Worm (Caenorhabditis elegans) whole organism, L1 larva: ENCODE measurements around the gene pigg-1.

Experiments used
- C04F5.9 ChIP-seq: sonication (generic microtip); optimal IDR thresholded peaks from 2 replicates; lab custom pipeline; 2016; ENCODE audit warnings: missing genetic modification characterization, missing compliant biosample characterization
- C16A3.4 ChIP-seq: fragments of 150-350 bp; optimal IDR thresholded peaks from 2 replicates; lab custom pipeline; 2014; ENCODE audit warnings: missing biosample characterization, missing genetic modification characterization
- F16B12.6 ChIP-seq: fragments of 150-350 bp; optimal IDR thresholded peaks from 2 replicates; lab custom pipeline; 2014; ENCODE audit warnings: missing biosample characterization, missing genetic modification characterization
- Y116A8C.19 ChIP-seq: sonication (generic microtip); optimal IDR thresholded peaks from 2 replicates; lab custom pipeline; 2016; ENCODE audit warnings: missing compliant biosample characterization, missing genetic modification characterization, borderline replicate concordance
- aly-2 ChIP-seq: fragments of 150-350 bp; optimal IDR thresholded peaks from 2 replicates; lab custom pipeline; 2014; ENCODE audit warnings: missing biosample characterization, missing genetic modification characterization
- ama-1 ChIP-seq: fragments of 150-350 bp; optimal IDR thresholded peaks from 2 replicates; lab custom pipeline; 2014
- blmp-1 ChIP-seq: fragments of 150-350 bp; optimal IDR thresholded peaks from 2 replicates; lab custom pipeline; 2014; ENCODE audit warnings: missing biosample characterization, missing genetic modification characterization
- ceh-63 ChIP-seq: fragments of 200-800 bp; sonication (Bioruptor generic); optimal IDR thresholded peaks from 2 replicates; lab custom pipeline; 2018; ENCODE audit warnings: mild to moderate bottlenecking, missing genetic modification characterization, missing compliant biosample characterization
- ceh-8 ChIP-seq: fragments of 200-800 bp; sonication (Bioruptor generic); optimal IDR thresholded peaks from 2 replicates; lab custom pipeline; 2018; ENCODE audit warnings: mild to moderate bottlenecking, missing genetic modification characterization, moderate library complexity, missing compliant biosample characterization
- ceh-82 ChIP-seq, 3 experiments: fragments of 150-350 bp in 1 of 3; sonication (generic microtip) in 2 of 3; optimal IDR thresholded peaks; 2 replicates each; lab custom pipeline; 2014 to 2017; ENCODE audit warnings: missing biosample characterization in 3 of 3, missing genetic modification characterization in 3 of 3
- dpl-1 ChIP-seq, 3 experiments: fragments of 150-350 bp in 2 of 3; sonication (generic microtip) in 1 of 3; optimal IDR thresholded peaks; 2 replicates each; lab custom pipeline; 2014 to 2017; ENCODE audit warnings: missing biosample characterization in 3 of 3, missing genetic modification characterization in 3 of 3, missing genetic modification reagents in 3 of 3
- dsc-1 ChIP-seq: sonication (generic microtip); optimal IDR thresholded peaks from 2 replicates; lab custom pipeline; 2016; ENCODE audit warnings: mild to moderate bottlenecking, missing genetic modification characterization, missing compliant biosample characterization
- efl-1 ChIP-seq, 4 experiments: fragments of 150-350 bp; optimal IDR thresholded peaks in 3 of 4; peaks in 1 of 4; 1 replicate in 1 of 4; 2 replicates in 3 of 4; lab custom pipeline; 2014; ENCODE audit warnings: missing biosample characterization in 2 of 4, missing genetic modification characterization in 2 of 4, missing genetic modification reagents in 2 of 4
- egl-13 ChIP-seq: sonication (generic microtip); optimal IDR thresholded peaks from 2 replicates; lab custom pipeline; 2016; ENCODE audit warnings: missing genotype, missing genetic modification reagents, missing genetic modification characterization, missing compliant biosample characterization
- elt-2 ChIP-seq: sonication (generic microtip); optimal IDR thresholded peaks from 2 replicates; lab custom pipeline; 2016; ENCODE audit warnings: missing genetic modification characterization, mild to moderate bottlenecking, inconsistent platforms, missing compliant biosample characterization, missing genetic modification reagents
- elt-3 ChIP-seq, 6 experiments: fragments of 150-350 bp in 1 of 6; sonication (generic microtip); optimal IDR thresholded peaks; 2 replicates each; lab custom pipeline; 2017 to 2018; ENCODE audit warnings: missing biosample characterization in 6 of 6, missing genetic modification characterization in 6 of 6, inconsistent platforms in 1 of 6
- ets-5 ChIP-seq: fragments of 200-800 bp; sonication (Bioruptor generic); IDR thresholded peaks from 2 replicates; pipeline ENCODE4 v1.3.6; 2022; ENCODE audit warnings: missing genetic modification characterization, missing compliant biosample characterization
- fkh-4 ChIP-seq: sonication (generic microtip); optimal IDR thresholded peaks from 2 replicates; lab custom pipeline; 2016; ENCODE audit warnings: missing compliant biosample characterization, missing genetic modification characterization, borderline replicate concordance
- fkh-8 ChIP-seq: sonication (generic microtip); optimal IDR thresholded peaks from 2 replicates; lab custom pipeline; 2016; ENCODE audit warnings: mild to moderate bottlenecking, missing genetic modification characterization, missing compliant biosample characterization
- fos-1 ChIP-seq: fragments of 150-350 bp; optimal IDR thresholded peaks from 2 replicates; lab custom pipeline; 2014; ENCODE audit warnings: missing biosample characterization, missing genetic modification characterization
- hlh-17 ChIP-seq: fragments of 200-800 bp; sonication (Bioruptor generic); optimal IDR thresholded peaks from 2 replicates; lab custom pipeline; 2018; ENCODE audit warnings: missing genetic modification characterization, mild to moderate bottlenecking, missing compliant biosample characterization, moderate library complexity, borderline replicate concordance
- hpl-2 ChIP-seq: fragments of 150-350 bp; optimal IDR thresholded peaks from 2 replicates; lab custom pipeline; 2014; ENCODE audit warnings: missing biosample characterization, missing genetic modification reagents, missing genetic modification characterization
- irx-1 ChIP-seq: sonication (generic microtip); optimal IDR thresholded peaks from 2 replicates; lab custom pipeline; 2016; ENCODE audit warnings: missing genetic modification characterization, missing compliant biosample characterization
- isw-1 ChIP-seq: fragments of 200-800 bp; sonication (Bioruptor generic); IDR thresholded peaks from 2 replicates; pipeline ENCODE4 v1.3.6; 2022; ENCODE audit warnings: missing genetic modification characterization, missing compliant biosample characterization
- jun-1 ChIP-seq: fragments of 150-350 bp; optimal IDR thresholded peaks from 2 replicates; lab custom pipeline; 2014; ENCODE audit warnings: missing biosample characterization, missing genetic modification reagents, missing genetic modification characterization
- lin-13 ChIP-seq: fragments of 150-350 bp; optimal IDR thresholded peaks from 2 replicates; lab custom pipeline; 2014; ENCODE audit warnings: missing biosample characterization, missing genetic modification reagents, missing genetic modification characterization
- lin-15B ChIP-seq: fragments of 150-350 bp; sonication (generic microtip); optimal IDR thresholded peaks from 3 replicates; lab custom pipeline; 2014; ENCODE audit warnings: missing biosample characterization, missing genetic modification characterization
- lin-35 ChIP-seq, 2 experiments: fragments of 150-350 bp; optimal IDR thresholded peaks; 2 replicates each; lab custom pipeline; 2014; ENCODE audit warnings: missing biosample characterization in 2 of 2, missing genetic modification characterization in 2 of 2, missing genetic modification reagents in 2 of 2
- lir-3 ChIP-seq: sonication (generic microtip); optimal IDR thresholded peaks from 2 replicates; lab custom pipeline; 2016; ENCODE audit warnings: mild to moderate bottlenecking, missing genetic modification characterization, moderate library complexity, missing compliant biosample characterization; ENCODE audit not compliant: poor library complexity
- mab-9 ChIP-seq: fragments of 200-800 bp; sonication (Bioruptor generic); IDR thresholded peaks from 2 replicates; pipeline ENCODE4 v1.3.6; 2022; ENCODE audit warnings: missing genetic modification reagents, missing genetic modification characterization, missing compliant biosample characterization
- mep-1 ChIP-seq: fragments of 150-350 bp; optimal IDR thresholded peaks from 2 replicates; lab custom pipeline; 2014; ENCODE audit warnings: missing biosample characterization, missing genetic modification characterization
- nhr-11 ChIP-seq: fragments of 150-350 bp; optimal IDR thresholded peaks from 2 replicates; lab custom pipeline; 2014; ENCODE audit warnings: missing biosample characterization, missing genetic modification characterization
- nhr-12 ChIP-seq: sonication (generic microtip); optimal IDR thresholded peaks from 2 replicates; lab custom pipeline; 2017; ENCODE audit warnings: missing biosample characterization, missing genetic modification characterization
- nhr-20 ChIP-seq: sonication (generic microtip); optimal IDR thresholded peaks from 2 replicates; lab custom pipeline; 2016; ENCODE audit warnings: mild to moderate bottlenecking, missing genetic modification characterization, missing compliant biosample characterization
- nhr-237 ChIP-seq: fragments of 150-350 bp; optimal IDR thresholded peaks from 2 replicates; lab custom pipeline; 2014; ENCODE audit warnings: missing biosample characterization, missing genetic modification characterization
- nhr-47 ChIP-seq: sonication (generic microtip); optimal IDR thresholded peaks from 2 replicates; lab custom pipeline; 2016; ENCODE audit warnings: mild to moderate bottlenecking, missing genetic modification characterization, moderate library complexity, missing compliant biosample characterization
- nhr-76 ChIP-seq: sonication (generic microtip); optimal IDR thresholded peaks from 2 replicates; lab custom pipeline; 2017; ENCODE audit warnings: missing biosample characterization, missing genetic modification characterization
- nhr-77 ChIP-seq: fragments of 150-350 bp; optimal IDR thresholded peaks from 2 replicates; lab custom pipeline; 2014; ENCODE audit warnings: missing biosample characterization, missing genetic modification characterization
- nhr-85 ChIP-seq: sonication (generic microtip); peaks from one replicate; lab custom pipeline; 2016; ENCODE audit warnings: missing genetic modification characterization, inconsistent platforms, missing compliant biosample characterization
- nhr-90 ChIP-seq: sonication (generic microtip); optimal IDR thresholded peaks from 2 replicates; lab custom pipeline; 2016; ENCODE audit warnings: mild to moderate bottlenecking, missing genetic modification characterization, missing compliant biosample characterization; ENCODE audit not compliant: poor library complexity
- pag-3 ChIP-seq: sonication (generic microtip); optimal IDR thresholded peaks from 2 replicates; lab custom pipeline; 2017; ENCODE audit warnings: missing genetic modification characterization, mild to moderate bottlenecking, missing compliant biosample characterization, antibody characterized with exemption, borderline replicate concordance; ENCODE audit not compliant: insufficient read depth
- pax-3 ChIP-seq: fragments of 200-800 bp; sonication (Bioruptor generic); optimal IDR thresholded peaks from 2 replicates; lab custom pipeline; 2018; ENCODE audit warnings: mild to moderate bottlenecking, missing genetic modification characterization, moderate library complexity, missing compliant biosample characterization
- rnt-1 ChIP-seq: sonication (generic microtip); optimal IDR thresholded peaks from 2 replicates; lab custom pipeline; 2016; ENCODE audit warnings: mild to moderate bottlenecking, missing genetic modification characterization, moderate library complexity, missing compliant biosample characterization
- skn-1 ChIP-seq: fragments of 150-350 bp; optimal IDR thresholded peaks from 2 replicates; lab custom pipeline; 2014; ENCODE audit warnings: missing biosample characterization, missing genetic modification characterization
- snu-23 ChIP-seq: sonication (generic microtip); optimal IDR thresholded peaks from 2 replicates; lab custom pipeline; 2016; ENCODE audit warnings: missing genetic modification characterization, missing compliant biosample characterization
- sptf-1 ChIP-seq: fragments of 150-350 bp; optimal IDR thresholded peaks from 2 replicates; lab custom pipeline; 2014; ENCODE audit warnings: missing biosample characterization, missing genetic modification characterization
- swsn-7 ChIP-seq: sonication (generic microtip); optimal IDR thresholded peaks from 2 replicates; lab custom pipeline; 2016; ENCODE audit warnings: missing genetic modification characterization, missing compliant biosample characterization
- unc-130 ChIP-seq: fragments of 150-350 bp; optimal IDR thresholded peaks from 2 replicates; lab custom pipeline; 2017; ENCODE audit warnings: missing biosample characterization, missing genetic modification characterization, inconsistent platforms
- unc-86 ChIP-seq: sonication (generic microtip); optimal IDR thresholded peaks from 2 replicates; lab custom pipeline; 2016; ENCODE audit warnings: missing genetic modification characterization, missing compliant biosample characterization
- unc-98 ChIP-seq: fragments of 200-800 bp; sonication (Bioruptor generic); IDR thresholded peaks from 2 replicates; pipeline ENCODE4 v1.3.6; 2022; ENCODE audit warnings: missing genetic modification characterization, missing compliant biosample characterization
- xbp-1 ChIP-seq: sonication (generic microtip); optimal IDR thresholded peaks from 2 replicates; lab custom pipeline; 2016; ENCODE audit warnings: missing genetic modification characterization, missing compliant biosample characterization
- ztf-11 ChIP-seq, 2 experiments: sonication (generic microtip); optimal IDR thresholded peaks; 2 replicates each; lab custom pipeline; 2016 to 2017; ENCODE audit warnings: missing genetic modification characterization in 2 of 2, missing biosample characterization in 1 of 2, missing compliant biosample characterization in 1 of 2
- ztf-4 ChIP-seq: fragments of 150-350 bp; optimal IDR thresholded peaks from 2 replicates; lab custom pipeline; 2014; ENCODE audit warnings: missing biosample characterization, missing genetic modification characterization

pigg-1 gene

DNA sequence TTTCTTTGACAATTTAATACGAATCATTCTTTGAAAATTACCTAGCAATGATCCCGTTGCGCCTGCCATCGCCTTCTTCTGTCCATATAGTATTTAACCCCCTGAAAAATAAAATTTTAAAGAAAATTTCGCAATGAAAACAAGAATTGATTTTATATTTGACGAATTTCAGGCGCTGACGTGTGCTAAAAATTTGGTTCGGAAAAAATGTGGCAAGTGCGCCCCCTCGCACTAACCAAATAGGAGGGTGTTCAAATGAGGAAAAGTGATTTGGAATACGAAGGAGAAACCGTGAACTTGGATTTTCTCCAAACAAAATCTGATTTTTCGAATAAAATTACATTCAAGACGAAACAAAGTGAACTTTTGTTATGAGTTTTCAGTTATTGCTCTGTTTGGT lies 34.0 kb downstream of the pigg-1 start, which contains the start of gene stc-1:
Gene stc-1, minus strand, starts transcription at position 101 of the 400 bp plus-strand sequence.
- TF ChIP-seq nhr-90 (tag; lab: Kevin White, UChicago) (peak; percentile 7), nhr-76 (no peak), nhr-12 (tag; lab: Kevin White, UChicago) (no peak), efl-1 (optimal IDR thresholded peaks at IDR 0.05; lab: Kevin White, UChicago) (peak in 1 of 2 experiments; percentile 82), efl-1 (GFP tag; optimal IDR thresholded peaks at IDR 0.05 in 1 of 2; lab: Kevin White, UChicago) (peak; percentile 86 to 98), mab-9 (no peak), Y116A8C.19 (no peak), nhr-47 (tag; lab: Kevin White, UChicago) (no peak), egl-13 (tag; lab: Kevin White, UChicago) (no peak), skn-1 (tag; lab: Kevin White, UChicago) (peak; percentile 30), lin-13 (peak; percentile 27), C04F5.9 (tag; lab: Kevin White, UChicago) (no peak), unc-98 (GFP tag; lab: Robert Waterston, UW) (no peak), blmp-1 (tag; lab: Kevin White, UChicago) (peak; percentile 34), hlh-17 (GFP tag; lab: Kevin White, UChicago) (no peak), fos-1 (tag; lab: Kevin White, UChicago) (no peak), jun-1 (tag; lab: Kevin White, UChicago) (no peak), sptf-1 (no peak), nhr-85 (peak; percentile 35), elt-3 (tag; optimal IDR thresholded peaks at IDR 0.05; lab: Kevin White, UChicago) (no peak), ceh-82 (tag; optimal IDR thresholded peaks at IDR 0.05; lab: Kevin White, UChicago) (no peak), unc-86 (tag; lab: Kevin White, UChicago) (no peak), ztf-11 (tag; optimal IDR thresholded peaks at IDR 0.05; lab: Kevin White, UChicago) (no peak), fkh-8 (tag; lab: Kevin White, UChicago) (no peak), isw-1 (no peak), nhr-20 (tag; lab: Kevin White, UChicago) (no peak), rnt-1 (tag; lab: Kevin White, UChicago) (no peak), C16A3.4 (tag; lab: Kevin White, UChicago) (no peak), mep-1 (tag; lab: Kevin White, UChicago) (no peak), F16B12.6 (tag; lab: Kevin White, UChicago) (peak; percentile 26), ceh-8 (GFP tag; lab: Kevin White, UChicago) (no peak), elt-2 (tag; lab: Kevin White, UChicago) (peak; percentile 30), lir-3 (no peak), lin-35 (GFP tag; optimal IDR thresholded peaks at IDR 0.05; lab: Kevin White, UChicago) (peak; percentile 67 to 94), ceh-63 (GFP tag; lab: Kevin White, UChicago) (no peak), ztf-4 (no peak), fkh-4 (tag; lab: Kevin White, UChicago) (no peak), swsn-7 (no peak), hpl-2 (GFP tag; lab: Kevin White, UChicago) (no peak), ets-5 (no peak), nhr-77 (tag; lab: Kevin White, UChicago) (no peak), lin-15B (tag; lab: Kevin White, UChicago) (no peak), nhr-237 (tag; lab: Kevin White, UChicago) (no peak), snu-23 (GFP tag; lab: Kevin White, UChicago) (peak; percentile 18), unc-130 (tag; lab: Kevin White, UChicago) (no peak), ama-1 (peak; percentile 23), pax-3 (tag; lab: Kevin White, UChicago) (no peak), irx-1 (tag; lab: Kevin White, UChicago) (no peak), nhr-11 (tag; lab: Kevin White, UChicago) (no peak), dpl-1 (GFP tag; optimal IDR thresholded peaks at IDR 0.05; lab: Kevin White, UChicago) (peak; percentile 65 to 86 (median 79)), xbp-1 (tag; lab: Kevin White, UChicago) (peak; percentile 78), dsc-1 (tag; lab: Kevin White, UChicago) (no peak), pag-3 (tag; lab: Kevin White, UChicago) (no peak), aly-2 (tag; lab: Kevin White, UChicago) (no peak)
